Worm (Caenorhabditis elegans) whole organism, L2 larva: Measurements from ENCODE around the gene F18E9.1.
"Not testable (repeated sequence)": the region's sequence is repeated elsewhere in the genome, so short reads cannot be mapped to it uniquely, and the experiment has no call there.

Source experiments
- C34F6.9 ChIP-seq: fragments of 150-350 bp; optimal IDR thresholded peaks from 2 replicates; lab custom pipeline; 2014; ENCODE audit warnings: missing biosample characterization, missing genetic modification characterization
- F13H6.1 ChIP-seq: sonication (generic microtip); optimal IDR thresholded peaks from 2 replicates; lab custom pipeline; 2016; ENCODE audit warnings: missing genetic modification characterization, missing compliant biosample characterization
- ZK546.5 ChIP-seq: sonication (generic microtip); optimal IDR thresholded peaks from 2 replicates; lab custom pipeline; 2017; ENCODE audit warnings: missing biosample characterization, missing genetic modification characterization
- aly-2 ChIP-seq: fragments of 150-350 bp; optimal IDR thresholded peaks from 2 replicates; lab custom pipeline; 2014; ENCODE audit warnings: missing biosample characterization, missing genetic modification characterization
- ama-1 ChIP-seq: fragments of 150-350 bp; optimal IDR thresholded peaks from 2 replicates; lab custom pipeline; 2018; ENCODE audit warnings: inconsistent platforms
- ceh-16 ChIP-seq: fragments of 150-350 bp; optimal IDR thresholded peaks from 2 replicates; lab custom pipeline; 2014; ENCODE audit warnings: missing biosample characterization, missing genetic modification characterization
- ceh-82 ChIP-seq: fragments of 150-350 bp; optimal IDR thresholded peaks from 2 replicates; lab custom pipeline; 2014; ENCODE audit warnings: missing biosample characterization, missing genetic modification characterization
- crh-2 ChIP-seq: sonication (generic microtip); optimal IDR thresholded peaks from 2 replicates; lab custom pipeline; 2017; ENCODE audit warnings: missing biosample characterization, missing genetic modification characterization
- dmd-4 ChIP-seq: sonication (generic microtip); optimal IDR thresholded peaks from 2 replicates; lab custom pipeline; 2017; ENCODE audit warnings: missing biosample characterization, missing genetic modification characterization
- egl-27 ChIP-seq: sonication (generic microtip); optimal IDR thresholded peaks from 3 replicates; lab custom pipeline; 2017; ENCODE audit warnings: missing biosample characterization, missing genetic modification reagents, missing genetic modification characterization
- elt-1 ChIP-seq: fragments of 150-350 bp; optimal IDR thresholded peaks from 2 replicates; lab custom pipeline; 2014; ENCODE audit warnings: missing biosample characterization, missing genetic modification characterization
- elt-3 ChIP-seq: sonication (generic microtip); optimal IDR thresholded peaks from 2 replicates; lab custom pipeline; 2017; ENCODE audit warnings: missing biosample characterization, missing genetic modification characterization
- fos-1 ChIP-seq: fragments of 150-350 bp; optimal IDR thresholded peaks from 2 replicates; lab custom pipeline; 2014; ENCODE audit warnings: missing biosample characterization, missing genetic modification characterization
- gmeb-1 ChIP-seq: fragments of 150-350 bp; optimal IDR thresholded peaks from 2 replicates; lab custom pipeline; 2014; ENCODE audit warnings: missing biosample characterization, missing genetic modification characterization
- lin-39 ChIP-seq: fragments of 150-350 bp; optimal IDR thresholded peaks from 2 replicates; lab custom pipeline; 2014; ENCODE audit warnings: missing biosample characterization, missing genetic modification reagents, missing genetic modification characterization
- lsy-2 ChIP-seq, 2 experiments: fragments of 150-350 bp in 1 of 2; sonication (generic microtip) in 1 of 2; optimal IDR thresholded peaks; 2 replicates each; lab custom pipeline; 2014 to 2017; ENCODE audit warnings: missing biosample characterization in 2 of 2, missing genetic modification characterization in 2 of 2
- mab-5 ChIP-seq: fragments of 150-350 bp; optimal IDR thresholded peaks from 2 replicates; lab custom pipeline; 2014; ENCODE audit warnings: missing biosample characterization, missing genetic modification characterization
- mbf-1 ChIP-seq: sonication (generic microtip); optimal IDR thresholded peaks from 2 replicates; lab custom pipeline; 2017; ENCODE audit warnings: missing biosample characterization, missing genetic modification characterization
- nhr-12 ChIP-seq: fragments of 150-350 bp; optimal IDR thresholded peaks from 2 replicates; lab custom pipeline; 2014; ENCODE audit warnings: missing biosample characterization, missing genetic modification characterization
- nhr-129 ChIP-seq: fragments of 150-350 bp; optimal IDR thresholded peaks from 2 replicates; lab custom pipeline; 2014; ENCODE audit warnings: missing biosample characterization, missing genetic modification characterization
- nhr-21 ChIP-seq: fragments of 150-350 bp; optimal IDR thresholded peaks from 2 replicates; lab custom pipeline; 2014; ENCODE audit warnings: missing biosample characterization, missing genetic modification characterization
- nhr-23 ChIP-seq: fragments of 150-350 bp; optimal IDR thresholded peaks from 2 replicates; lab custom pipeline; 2014; ENCODE audit warnings: missing biosample characterization, missing genetic modification reagents, missing genetic modification characterization
- nhr-25 ChIP-seq: fragments of 150-350 bp; sonication (generic microtip); optimal IDR thresholded peaks from 3 replicates; lab custom pipeline; 2014; ENCODE audit warnings: missing biosample characterization, missing genetic modification characterization
- nhr-77 ChIP-seq: fragments of 150-350 bp; optimal IDR thresholded peaks from 2 replicates; lab custom pipeline; 2014; ENCODE audit warnings: missing biosample characterization, missing genetic modification characterization
- sma-3 ChIP-seq: sonication (generic microtip); optimal IDR thresholded peaks from 2 replicates; lab custom pipeline; 2016; ENCODE audit warnings: missing genetic modification reagents, missing genetic modification characterization, missing compliant biosample characterization
- sma-9 ChIP-seq, 2 experiments: fragments of 150-350 bp in 1 of 2; sonication (generic microtip) in 1 of 2; optimal IDR thresholded peaks; 2 replicates each; lab custom pipeline; 2014 to 2016; ENCODE audit warnings: missing genetic modification characterization in 2 of 2, mild to moderate bottlenecking in 1 of 2, missing biosample characterization in 1 of 2, missing compliant biosample characterization in 1 of 2, missing genetic modification reagents in 1 of 2, moderate library complexity in 1 of 2
- snpc-4 ChIP-seq: fragments of 150-350 bp; optimal IDR thresholded peaks from 2 replicates; lab custom pipeline; 2014; ENCODE audit warnings: missing biosample characterization, missing genetic modification characterization
- unc-55 ChIP-seq: fragments of 150-350 bp; sonication (generic microtip); optimal IDR thresholded peaks from 3 replicates; lab custom pipeline; 2014; ENCODE audit warnings: missing biosample characterization, missing genetic modification reagents, missing genetic modification characterization
- unc-62 ChIP-seq: fragments of 150-350 bp; optimal IDR thresholded peaks from 2 replicates; lab custom pipeline; 2014; ENCODE audit warnings: missing biosample characterization, missing genetic modification reagents, missing genetic modification characterization
- zag-1 ChIP-seq: fragments of 150-350 bp; optimal IDR thresholded peaks from 2 replicates; lab custom pipeline; 2014; ENCODE audit warnings: missing biosample characterization, missing genetic modification characterization
- ztf-11 ChIP-seq: sonication (generic microtip); optimal IDR thresholded peaks from 2 replicates; lab custom pipeline; 2017; ENCODE audit warnings: missing biosample characterization, missing genetic modification characterization
- ztf-4 ChIP-seq: fragments of 150-350 bp; optimal IDR thresholded peaks from 2 replicates; lab custom pipeline; 2014; ENCODE audit warnings: missing biosample characterization, missing genetic modification characterization

F18E9.1 gene

DNA sequence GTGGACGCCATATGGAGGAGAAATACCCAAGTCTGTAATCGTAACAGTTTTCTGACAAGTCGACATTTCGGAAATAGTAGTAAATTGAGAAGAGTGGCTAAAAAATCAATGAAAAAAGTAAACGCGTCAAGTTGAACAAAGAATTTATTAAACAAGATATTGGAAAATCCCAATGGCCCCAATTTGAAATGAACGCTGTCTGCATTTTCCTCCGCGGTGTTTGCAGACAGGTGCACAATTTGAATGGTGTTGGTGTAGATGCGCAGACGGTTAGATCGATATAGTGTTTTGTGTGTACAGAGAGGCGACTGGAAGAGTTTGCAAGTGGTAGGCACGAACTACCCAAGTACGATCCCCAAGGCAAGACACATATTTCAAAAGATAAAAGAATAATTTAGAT is 3.7 kb downstream of the F18E9.1 start, which contains the start of the genes H35N09.2 and H35N09.1 (continued):
- TF ChIP-seq nhr-25 (tag; lab: Kevin White, UChicago) (no peak), fos-1 (peak; percentile 38)

DNA sequence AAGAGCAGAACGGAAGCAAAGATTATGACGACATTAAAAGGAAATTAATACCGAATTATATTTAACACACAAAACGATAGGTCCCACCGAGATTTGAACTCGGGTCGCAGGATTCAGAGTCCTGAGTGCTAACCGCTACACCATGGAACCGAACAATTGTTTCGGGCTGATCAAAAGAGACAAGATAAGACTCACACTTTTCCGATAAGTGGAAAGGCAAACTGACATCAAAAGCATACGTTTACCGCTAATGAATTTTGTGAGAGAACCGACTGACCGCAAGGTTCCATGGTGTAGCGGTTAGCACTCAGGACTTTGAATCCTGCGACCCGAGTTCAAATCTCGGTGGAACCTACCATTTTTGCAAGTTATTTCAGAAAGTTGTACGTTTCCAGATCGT is 7.4 kb downstream of the F18E9.1 start:
- TF ChIP-seq nhr-23 = no peak
- TF ChIP-seq sma-3 (GFP tag; lab: Kevin White, UChicago) = peak; percentile 48
- peak; percentile 4 for TF ChIP-seq crh-2
- peak; percentile 27 for TF ChIP-seq F13H6.1 (tag; lab: Kevin White, UChicago)
- peak; percentile 8 for TF ChIP-seq nhr-21 (tag; lab: Kevin White, UChicago)
- TF ChIP-seq aly-2 = no peak
- no peak for TF ChIP-seq ztf-11 (tag; lab: Kevin White, UChicago)
- no peak for TF ChIP-seq C34F6.9 (tag; lab: Kevin White, UChicago)
- no peak for TF ChIP-seq mab-5 (tag; lab: Kevin White, UChicago)
- TF ChIP-seq ceh-82 (tag; lab: Kevin White, UChicago) = no peak
- no peak for TF ChIP-seq mbf-1 (tag; lab: Kevin White, UChicago)
- TF ChIP-seq ZK546.5 (tag; lab: Kevin White, UChicago) = no peak
- TF ChIP-seq nhr-12 = no peak
- no peak for TF ChIP-seq unc-62 (GFP tag; lab: Kevin White, UChicago)
- TF ChIP-seq gmeb-1 = peak; percentile 59
- TF ChIP-seq nhr-129 (tag; lab: Kevin White, UChicago) = peak; percentile 29
- no peak for TF ChIP-seq egl-27 (tag; lab: Kevin White, UChicago)
- peak; percentile 48 for TF ChIP-seq sma-9 (GFP tag; optimal IDR thresholded peaks at IDR 0.05; lab: Kevin White, UChicago)
- TF ChIP-seq sma-9 (tag; optimal IDR thresholded peaks at IDR 0.05; lab: Kevin White, UChicago) = no peak
- peak in 1 of 2 experiments; percentile 42 for TF ChIP-seq lsy-2 (tag; optimal IDR thresholded peaks at IDR 0.05; lab: Kevin White, UChicago)
- TF ChIP-seq fos-1 = peak; percentile 9

ce11 chrX:8610606-8611005 is 9.3 kb downstream of the F18E9.1 start, which contains the start of gene K01A12.4:
Gene K01A12.4, plus strand, starts transcription at chrX:8610906.
- not testable (repeated sequence) for TF ChIP-seq ceh-16 (tag; lab: Kevin White, UChicago); ztf-4 (tag; lab: Kevin White, UChicago); sma-9 (GFP tag; optimal IDR thresholded peaks at IDR 0.05; lab: Kevin White, UChicago); sma-9 (tag; optimal IDR thresholded peaks at IDR 0.05; lab: Kevin White, UChicago)

DNA sequence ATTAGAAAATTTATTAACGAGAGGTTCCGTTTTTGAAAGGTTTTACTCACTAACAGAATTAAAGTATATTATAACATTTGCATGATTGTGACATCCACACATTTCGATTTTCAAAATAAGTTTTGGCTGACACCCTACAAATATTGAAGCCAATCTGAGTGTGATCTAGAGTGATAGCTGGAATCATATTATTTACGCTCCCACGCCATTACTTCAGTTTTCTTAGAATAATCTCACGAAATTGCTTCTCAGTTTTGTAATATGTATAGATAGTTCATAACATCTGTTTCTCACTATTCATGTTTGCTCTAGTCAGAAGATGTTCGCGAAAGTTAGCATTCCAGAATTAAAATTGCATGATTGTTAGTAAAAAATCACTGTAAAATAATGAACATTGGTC is 10.9 kb downstream of the F18E9.1 start:
- TF ChIP-seq nhr-25 (tag; lab: Kevin White, UChicago) (no peak), nhr-77 (tag; lab: Kevin White, UChicago) (no peak), nhr-21 (tag; lab: Kevin White, UChicago) (no peak), unc-55 (GFP tag; lab: Kevin White, UChicago) (no peak), dmd-4 (tag; lab: Kevin White, UChicago) (no peak), elt-1 (tag; lab: Kevin White, UChicago) (no peak), C34F6.9 (tag; lab: Kevin White, UChicago) (no peak), zag-1 (tag; lab: Kevin White, UChicago) (no peak), ama-1 (no peak), gmeb-1 (no peak), crh-2 (no peak), lsy-2 (tag; optimal IDR thresholded peaks at IDR 0.05; lab: Kevin White, UChicago) (no peak), nhr-129 (tag; lab: Kevin White, UChicago) (no peak)

- TF ChIP-seq nhr-21 (tag; lab: Kevin White, UChicago) (no peak), lin-39 (tag; lab: Kevin White, UChicago) (no peak), zag-1 (tag; lab: Kevin White, UChicago) (no peak), ztf-11 (tag; lab: Kevin White, UChicago) (no peak), ama-1 (no peak), ztf-4 (tag; lab: Kevin White, UChicago) (no peak), crh-2 (no peak), elt-3 (tag; lab: Kevin White, UChicago) (no peak), snpc-4 (no peak), nhr-23 (no peak), lsy-2 (tag; optimal IDR thresholded peaks at IDR 0.05; lab: Kevin White, UChicago) (no peak)
Observed at ce11 chrX:8613053-8613452, 11.7 kb downstream of the F18E9.1 start, which contains the start of gene K01A12.2. Gene K01A12.2, plus strand, starts transcription at chrX:8613353.
